Fruit fly (Drosophila melanogaster): ENCODE results near the gene foxo.

The foxo gene

DNA sequence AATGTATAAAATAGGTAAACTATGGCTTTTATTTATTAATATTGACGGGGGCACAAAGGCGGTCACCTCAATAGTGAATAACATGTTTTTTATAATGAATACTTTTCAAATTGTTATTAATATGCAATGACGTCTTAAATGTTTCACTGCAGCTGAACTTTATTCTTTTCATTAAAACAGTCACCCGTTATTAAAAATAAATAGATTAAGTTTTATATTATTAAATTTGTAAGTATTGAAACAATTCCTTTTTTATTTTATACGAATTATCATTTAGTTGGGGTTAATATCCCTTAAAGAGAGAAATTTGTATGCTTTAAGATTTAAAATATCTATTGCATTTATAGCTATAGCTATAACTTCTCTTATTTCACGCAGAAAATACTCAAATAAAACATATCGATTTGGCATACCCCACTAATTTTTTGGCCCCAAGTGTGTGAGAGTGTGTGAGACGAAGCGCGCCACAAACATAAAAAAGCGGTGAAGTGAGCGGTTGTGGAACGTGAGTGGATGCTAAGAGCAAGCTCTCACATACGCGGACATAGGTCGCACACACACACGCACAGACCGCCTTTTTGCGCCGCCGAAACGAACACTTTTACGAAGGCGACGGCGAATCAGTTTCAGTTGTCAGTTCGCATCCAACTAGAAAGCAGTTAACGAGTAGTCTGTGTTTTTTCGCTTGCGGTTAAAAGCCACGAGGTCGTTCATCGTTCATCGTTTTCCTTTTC lies at the start of gene foxo (continued):
- peak; percentile 59 for TF ChIP-seq CG10669 (GFP tag; optimal IDR thresholded peaks at IDR 0.05)
- peak; percentile 87 for TF ChIP-seq Eip78C (GFP tag)
- TF ChIP-seq CG3919 (GFP tag; optimal IDR thresholded peaks at IDR 0.05) = peak; percentile 77
- TF ChIP-seq Blimp-1 (GFP tag; optimal IDR thresholded peaks at IDR 0.05) = no peak
- peak; percentile 84 for TF ChIP-seq svp (GFP tag)
- TF ChIP-seq CG11762 (GFP tag; optimal IDR thresholded peaks at IDR 0.05; ENCODE audit: insufficient read depth) = peak; percentile 43
- TF ChIP-seq CG31627 (GFP tag; optimal IDR thresholded peaks at IDR 0.05) = peak; percentile 51
- TF ChIP-seq Eip75B (GFP tag; optimal IDR thresholded peaks at IDR 0.05) = peak; percentile 47
- TF ChIP-seq Eip93F (GFP tag; optimal IDR thresholded peaks at IDR 0.05) = no peak
- peak; percentile 22 for TF ChIP-seq Ets21C (GFP tag; optimal IDR thresholded peaks at IDR 0.05)

- TF ChIP-seq achi (GFP tag; optimal IDR thresholded peaks at IDR 0.05) (peak; percentile 55), Eip93F (GFP tag; optimal IDR thresholded peaks at IDR 0.05) (no peak), salr (GFP tag; optimal IDR thresholded peaks at IDR 0.05) (peak in 1 of 2 experiments; percentile 32), CG32006 (GFP tag; optimal IDR thresholded peaks at IDR 0.05) (peak; percentile 52), CG4318 (GFP tag; optimal IDR thresholded peaks at IDR 0.05) (no peak), dsx (GFP tag; optimal IDR thresholded peaks at IDR 0.05; ENCODE audit: poor library complexity, severe bottlenecking) (peak; percentile 99), CG31627 (GFP tag; optimal IDR thresholded peaks at IDR 0.05) (no peak), CG3032 (tag; optimal IDR thresholded peaks at IDR 0.05) (peak; percentile 67), CG11294 (GFP tag; IDR thresholded peaks at IDR 0.05) (peak; percentile 60), ss (GFP tag; optimal IDR thresholded peaks at IDR 0.05) (peak; percentile 15 to 62), cyc (GFP tag; optimal IDR thresholded peaks at IDR 0.05) (peak; percentile 31), vri (GFP tag; optimal IDR thresholded peaks at IDR 0.05) (no peak), pdm3 (GFP tag; optimal IDR thresholded peaks at IDR 0.05) (no peak), Gug (GFP tag; IDR thresholded peaks at IDR 0.05) (peak; percentile 62), Sox14 (GFP tag; optimal IDR thresholded peaks at IDR 0.05) (no peak), CG11902 (GFP tag; optimal IDR thresholded peaks at IDR 0.05) (peak; percentile 8), esn (GFP tag; optimal IDR thresholded peaks at IDR 0.05) (peak; percentile 34), CG6854 (GFP tag; optimal IDR thresholded peaks at IDR 0.05) (peak; percentile 19), Hr4 (GFP tag; optimal IDR thresholded peaks at IDR 0.05) (no peak), CG9139 (GFP tag; optimal IDR thresholded peaks at IDR 0.05) (peak; percentile 78), CG10631 (GFP tag; optimal IDR thresholded peaks at IDR 0.05) (peak; percentile 78), acj6 (GFP tag; optimal IDR thresholded peaks at IDR 0.05) (peak; percentile 21), fd85E (GFP tag; optimal IDR thresholded peaks at IDR 0.05) (peak; percentile 41), CG8319 (GFP tag; optimal IDR thresholded peaks at IDR 0.05) (peak; percentile 3), Ets21C (GFP tag; optimal IDR thresholded peaks at IDR 0.05) (no peak), Eip75B (GFP tag; optimal IDR thresholded peaks at IDR 0.05) (peak; percentile 43), Smox (GFP tag; optimal IDR thresholded peaks at IDR 0.05) (no peak), CG8632 (GFP tag; optimal IDR thresholded peaks at IDR 0.05) (peak; percentile 47), Blimp-1 (GFP tag; optimal IDR thresholded peaks at IDR 0.05) (peak; percentile 39), CG1621 (tag; optimal IDR thresholded peaks at IDR 0.05) (no peak), net (GFP tag; optimal IDR thresholded peaks at IDR 0.05) (peak; percentile 45), Sox15 (GFP tag; optimal IDR thresholded peaks at IDR 0.05) (no peak), Met (GFP tag; optimal IDR thresholded peaks at IDR 0.05) (no peak), CG6163 (GFP tag; IDR thresholded peaks at IDR 0.05) (peak; percentile 83), dac (GFP tag; optimal IDR thresholded peaks at IDR 0.05) (no peak), Hr39 (GFP tag; optimal IDR thresholded peaks at IDR 0.05) (no peak), Lpt (GFP tag; optimal IDR thresholded peaks at IDR 0.05) (peak; percentile 81), eg (GFP tag; IDR thresholded peaks at IDR 0.05) (peak; percentile 88), Ets96B (tag; optimal IDR thresholded peaks at IDR 0.05) (peak; percentile 62), fkh (GFP tag; optimal IDR thresholded peaks at IDR 0.05) (no peak), Hr38 (GFP tag; optimal IDR thresholded peaks at IDR 0.05) (no peak), topi (GFP tag; optimal IDR thresholded peaks at IDR 0.05) (peak; percentile 26), CG34406 (GFP tag; optimal IDR thresholded peaks at IDR 0.05) (peak; percentile 43), Eip78C (GFP tag) (peak; percentile 70)
These were observed 49.2 kb upstream of the foxo start for dm6 chr3R:14007550-14007949.
